Worm (Caenorhabditis elegans): Measurements from ENCODE around the gene F18E9.8.
A peak's percentile ranks its signal among the peaks of the same experiment; 100 is the strongest.

DNA sequence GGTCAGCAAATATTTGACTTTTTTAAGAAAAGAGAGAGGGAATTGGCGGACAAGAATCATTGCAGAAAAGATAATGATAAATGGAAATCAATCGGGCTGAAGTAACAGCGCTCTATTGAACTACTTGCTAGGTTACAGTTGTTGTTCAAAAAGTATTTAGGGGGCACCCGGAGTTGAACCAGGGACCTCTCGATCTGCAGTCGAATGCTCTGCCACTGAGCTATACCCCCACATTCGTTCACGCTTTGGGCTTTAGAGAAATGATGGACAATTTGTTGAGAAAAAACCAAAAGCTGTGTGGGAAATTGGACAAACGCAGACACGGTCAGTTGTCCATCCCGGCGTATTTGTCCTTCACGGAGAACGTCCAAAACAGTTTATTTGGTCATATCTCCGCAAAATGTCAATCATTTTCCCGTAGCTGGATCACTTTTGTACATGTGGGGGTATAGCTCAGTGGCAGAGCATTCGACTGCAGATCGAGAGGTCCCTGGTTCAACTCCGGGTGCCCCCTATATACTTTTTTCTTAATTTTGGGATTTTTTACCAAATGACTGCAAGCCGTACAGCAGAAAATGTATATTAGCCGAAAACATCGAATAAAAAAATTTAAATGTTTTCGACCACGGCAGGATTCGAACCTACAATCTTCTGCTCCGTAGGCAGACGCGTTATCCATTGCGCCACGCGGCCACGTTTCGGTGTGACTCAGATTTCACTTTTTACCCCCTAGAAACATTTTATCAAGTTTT is 42.7 kb upstream of the F18E9.8 start:
- TF ChIP-seq scrt-1 (GFP tag; IDR thresholded peaks at IDR 0.05) (0 out of 2 replicates have a peak, but pooled peaks have one; percentile 50), tbx-37 (GFP tag; conservative IDR thresholded peaks at IDR 0.05) (no peak), ets-7 (tag; optimal IDR thresholded peaks at IDR 0.05) (no peak), ama-1 (optimal IDR thresholded peaks at IDR 0.05) (no peak), hmbx-1 (tag; optimal IDR thresholded peaks at IDR 0.05) (no peak), flt-1 (GFP tag; IDR thresholded peaks at IDR 0.05) (0 out of 2 replicates have a peak, but pooled peaks have one; percentile 10)
